Fruit fly (Drosophila melanogaster) whole organism, embryonic: ENCODE results near the gene loaf.
A peak's percentile ranks its signal among the peaks of the same experiment; 100 is the strongest.

Experiments
- Asciz ChIP-seq: fragments of 200-800 bp; sonication (Bioruptor generic); optimal IDR thresholded peaks from 2 replicates; lab custom pipeline; 2017; ENCODE audit warnings: missing biosample characterization, mild to moderate bottlenecking, missing genetic modification characterization, missing genetic modification reagents
- B-H1 ChIP-seq: fragments of 200-800 bp; sonication (Bioruptor generic); IDR thresholded peaks from 3 replicates; pipeline ENCODE4 v1.3.6; 2022; ENCODE audit warnings: missing biosample characterization, missing genetic modification characterization
- CG10321 ChIP-seq: fragments of 200-800 bp; sonication (Bioruptor generic); IDR thresholded peaks from 2 replicates; pipeline ENCODE4 v1.3.6; 2022; ENCODE audit warnings: missing biosample characterization, missing genetic modification characterization
- CG10979 ChIP-seq: fragments of 200-800 bp; sonication (Bioruptor generic); optimal IDR thresholded peaks from 2 replicates; lab custom pipeline; 2018; ENCODE audit warnings: missing biosample characterization, mild to moderate bottlenecking, missing genetic modification characterization, moderate library complexity
- CG11456 ChIP-seq: fragments of 200-800 bp; sonication (Bioruptor generic); IDR thresholded peaks from 3 replicates; pipeline ENCODE4 v1.3.6; 2022; ENCODE audit warnings: missing biosample characterization, missing genetic modification characterization
- CG1233 ChIP-seq: fragments of 200-800 bp; sonication (Bioruptor generic); optimal IDR thresholded peaks from 4 replicates; lab custom pipeline; 2018; ENCODE audit warnings: missing biosample characterization, mild to moderate bottlenecking, missing genetic modification characterization
- CG12942 ChIP-seq: fragments of 200-800 bp; sonication (Bioruptor generic); optimal IDR thresholded peaks from 3 replicates; lab custom pipeline; 2016; ENCODE audit warnings: missing biosample characterization, missing genetic modification characterization
- CG13296 ChIP-seq: fragments of 200-800 bp; sonication (Bioruptor generic); optimal IDR thresholded peaks from 3 replicates; lab custom pipeline; 2018; ENCODE audit warnings: missing biosample characterization, mild to moderate bottlenecking, missing genetic modification characterization
- CG13624 ChIP-seq: fragments of 200-800 bp; sonication (Bioruptor generic); optimal IDR thresholded peaks from 2 replicates; lab custom pipeline; 2016; ENCODE audit warnings: missing biosample characterization, missing genetic modification characterization
- CG14710 ChIP-seq: fragments of 200-800 bp; sonication (Bioruptor generic); optimal IDR thresholded peaks from 3 replicates; lab custom pipeline; 2019; ENCODE audit warnings: missing biosample characterization, mild to moderate bottlenecking, missing genetic modification characterization, moderate library complexity
- CG16779 ChIP-seq: fragments of 200-800 bp; sonication (Bioruptor generic); IDR thresholded peaks from 2 replicates; pipeline ENCODE4 v1.3.6; 2022; ENCODE audit warnings: missing biosample characterization, missing genetic modification characterization
- CG2116 ChIP-seq: fragments of 200-800 bp; sonication (Bioruptor generic); optimal IDR thresholded peaks from 3 replicates; lab custom pipeline; 2018; ENCODE audit warnings: missing biosample characterization, mild to moderate bottlenecking, missing genetic modification characterization
- CG2678 ChIP-seq: fragments of 200-800 bp; sonication (Bioruptor generic); optimal IDR thresholded peaks from 3 replicates; lab custom pipeline; 2019; ENCODE audit warnings: missing biosample characterization, mild to moderate bottlenecking, missing genetic modification characterization, moderate library complexity
- CG3065 ChIP-seq: fragments of 200-800 bp; sonication (Bioruptor generic); optimal IDR thresholded peaks from 2 replicates; lab custom pipeline; 2016; ENCODE audit warnings: missing biosample characterization, missing genetic modification characterization
- CG33557 ChIP-seq: fragments of 200-800 bp; sonication (Bioruptor generic); optimal IDR thresholded peaks from 2 replicates; lab custom pipeline; 2019; ENCODE audit warnings: missing biosample characterization, mild to moderate bottlenecking, missing genetic modification characterization, moderate library complexity
- CG42726 ChIP-seq: fragments of 200-800 bp; sonication (Bioruptor generic); IDR thresholded peaks from 2 replicates; pipeline ENCODE4 v1.3.6; 2022; ENCODE audit warnings: missing biosample characterization, missing genetic modification characterization; ENCODE audit not compliant: partially characterized antibody
- CG6175 ChIP-seq: fragments of 200-800 bp; sonication (Bioruptor generic); IDR thresholded peaks from 3 replicates; pipeline ENCODE4 v1.3.6; 2022; ENCODE audit warnings: missing biosample characterization, missing genetic modification characterization
- CG7556 ChIP-seq: fragments of 200-800 bp; sonication (Bioruptor generic); optimal IDR thresholded peaks from 2 replicates; lab custom pipeline; 2017; ENCODE audit warnings: missing biosample characterization, mild to moderate bottlenecking, missing genetic modification characterization
- CG8388 ChIP-seq: fragments of 200-800 bp; sonication (Bioruptor generic); optimal IDR thresholded peaks from 2 replicates; lab custom pipeline; 2019; ENCODE audit warnings: missing biosample characterization, mild to moderate bottlenecking, missing genetic modification characterization, moderate library complexity
- CG8924 ChIP-seq: fragments of 200-800 bp; optimal IDR thresholded peaks from 3 replicates; lab custom pipeline; 2019; ENCODE audit warnings: missing biosample characterization, mild to moderate bottlenecking, missing genetic modification characterization, moderate library complexity
- Dp ChIP-seq: fragments of 200-800 bp; sonication (Bioruptor generic); optimal IDR thresholded peaks from 2 replicates; lab custom pipeline; 2018; ENCODE audit warnings: missing biosample characterization, mild to moderate bottlenecking, missing genetic modification characterization, moderate library complexity
- Fer1 ChIP-seq: fragments of 200-800 bp; sonication (Bioruptor generic); optimal IDR thresholded peaks from 2 replicates; lab custom pipeline; 2017; ENCODE audit warnings: missing biosample characterization, mild to moderate bottlenecking, missing genetic modification characterization
- HLHmδ ChIP-seq: fragments of 200-800 bp; sonication (Bioruptor generic); optimal IDR thresholded peaks from 2 replicates; lab custom pipeline; 2018; ENCODE audit warnings: missing biosample characterization, mild to moderate bottlenecking, missing genetic modification characterization, moderate library complexity
- MBD-R2 ChIP-seq: fragments of 200-800 bp; sonication (Bioruptor generic); IDR thresholded peaks from 2 replicates; pipeline ENCODE4 v1.3.6; 2022; ENCODE audit warnings: missing biosample characterization, missing genetic modification characterization
- MESR4 ChIP-seq: fragments of 200-800 bp; sonication (Bioruptor generic); optimal IDR thresholded peaks from 2 replicates; lab custom pipeline; 2018; ENCODE audit warnings: missing biosample characterization, mild to moderate bottlenecking, missing genetic modification characterization, moderate library complexity
- Med ChIP-seq: fragments of 200-800 bp; sonication (Bioruptor generic); peaks from one replicate; lab custom pipeline; 2016; ENCODE audit warnings: missing biosample characterization, missing genetic modification characterization, mild to moderate bottlenecking, inconsistent platforms, moderate library complexity
- NC2β ChIP-seq: fragments of 200-800 bp; sonication (Bioruptor generic); optimal IDR thresholded peaks from 2 replicates; lab custom pipeline; 2016; ENCODE audit warnings: missing biosample characterization, missing genetic modification characterization
- Nf-YA ChIP-seq: fragments of 200-800 bp; sonication (Bioruptor generic); IDR thresholded peaks from 2 replicates; pipeline ENCODE4 v1.3.6; 2022; ENCODE audit warnings: missing biosample characterization, missing genetic modification characterization
- Trl ChIP-seq, 3 experiments: fragments of >200 bp in 2 of 3; fragments of 200-800 bp in 1 of 3; sonication (Bioruptor generic) in 1 of 3; optimal IDR thresholded peaks; 2 replicates in 1 of 3; 3 replicates in 2 of 3; lab custom pipeline; 2016 to 2017; ENCODE audit warnings: missing biosample characterization in 1 of 3, missing genetic modification characterization in 1 of 3
- ac ChIP-seq: fragments of 200-800 bp; sonication (Bioruptor generic); optimal IDR thresholded peaks from 3 replicates; lab custom pipeline; 2017; ENCODE audit warnings: missing biosample characterization, mild to moderate bottlenecking, missing genetic modification characterization
- ara ChIP-seq: fragments of 200-800 bp; sonication (Bioruptor generic); IDR thresholded peaks from 2 replicates; pipeline ENCODE4 v1.3.6; 2022; ENCODE audit warnings: missing biosample characterization, missing genetic modification characterization
- ftz-f1 ChIP-seq: fragments of 200-800 bp; sonication (Bioruptor generic); optimal IDR thresholded peaks from 2 replicates; lab custom pipeline; 2016; ENCODE audit warnings: missing biosample characterization, missing genetic modification characterization
- fu2 ChIP-seq: fragments of 200-800 bp; sonication (Bioruptor generic); optimal IDR thresholded peaks from 2 replicates; lab custom pipeline; 2016; ENCODE audit warnings: missing biosample characterization, missing genetic modification characterization
- grn ChIP-seq: fragments of 200-800 bp; sonication (Bioruptor generic); optimal IDR thresholded peaks from 3 replicates; lab custom pipeline; 2017; ENCODE audit warnings: missing biosample characterization, missing genetic modification characterization
- jigr1 ChIP-seq: fragments of 200-800 bp; sonication (Bioruptor generic); IDR thresholded peaks from 3 replicates; pipeline ENCODE4 v1.3.6; 2022; ENCODE audit warnings: missing biosample characterization, missing genetic modification characterization
- lbe ChIP-seq: fragments of 200-800 bp; sonication (Bioruptor generic); optimal IDR thresholded peaks from 2 replicates; lab custom pipeline; 2016; ENCODE audit warnings: missing biosample characterization, mild to moderate bottlenecking, missing genetic modification characterization
- maf-S ChIP-seq: fragments of 200-800 bp; sonication (Bioruptor generic); optimal IDR thresholded peaks from 2 replicates; lab custom pipeline; 2016; ENCODE audit warnings: missing biosample characterization, missing genetic modification characterization
- otp ChIP-seq: fragments of 200-800 bp; sonication (Bioruptor generic); IDR thresholded peaks from 3 replicates; pipeline ENCODE4, ENCODE4 v1.3.6; 2022; ENCODE audit warnings: missing biosample characterization, missing genetic modification characterization
- pan ChIP-seq, 4 experiments: fragments of >200 bp in 3 of 4; fragments of 200-800 bp in 1 of 4; sonication (Bioruptor generic) in 1 of 4; optimal IDR thresholded peaks in 3 of 4; IDR thresholded peaks in 1 of 4; 2 replicates each; pipeline versions ENCODE4 v1.3.6 to Lab custom; 2017 to 2022; ENCODE audit warnings: missing biosample characterization in 2 of 4, missing genetic modification characterization in 2 of 4, mixed read lengths in 1 of 4
- pho ChIP-seq: fragments of 200-800 bp; sonication (Bioruptor generic); optimal IDR thresholded peaks from 2 replicates; lab custom pipeline; 2016; ENCODE audit warnings: missing biosample characterization, missing genetic modification characterization
- psq ChIP-seq: fragments of 200-800 bp; sonication (Bioruptor generic); optimal IDR thresholded peaks from 2 replicates; lab custom pipeline; 2017; ENCODE audit warnings: missing biosample characterization, missing genetic modification characterization
- pzg ChIP-seq: fragments of 200-800 bp; sonication (Bioruptor generic); optimal IDR thresholded peaks from 3 replicates; lab custom pipeline; 2018; ENCODE audit warnings: missing biosample characterization, mild to moderate bottlenecking, missing genetic modification characterization, moderate library complexity
- run ChIP-seq: fragments of 200-800 bp; sonication (Bioruptor generic); optimal IDR thresholded peaks from 3 replicates; lab custom pipeline; 2018; ENCODE audit warnings: missing biosample characterization, mild to moderate bottlenecking, missing genetic modification characterization
- stwl ChIP-seq: fragments of 200-800 bp; sonication (Bioruptor generic); optimal IDR thresholded peaks from 3 replicates; lab custom pipeline; 2018; ENCODE audit warnings: missing biosample characterization, mild to moderate bottlenecking, missing genetic modification characterization, moderate library complexity

Gene loaf

dm6 chr3L:11793233-11793800 is 27.3 kb upstream of the loaf start, which contains the start of the genes twy and CG10907 (continued):
- TF ChIP-seq pho (GFP tag; lab: Kevin White, UChicago) (no peak), CG1233 (GFP tag; lab: Kevin White, UChicago) (no peak), fu2 (GFP tag; lab: Kevin White, UChicago) (no peak), grn (GFP tag; lab: Kevin White, UChicago) (no peak), MESR4 (GFP tag; lab: Kevin White, UChicago) (peak; percentile 18), CG33557 (GFP tag; lab: Kevin White, UChicago) (no peak), Asciz (GFP tag; lab: Kevin White, UChicago) (no peak), jigr1 (GFP tag; lab: Robert Waterston, UW) (no peak), CG3065 (GFP tag; lab: Kevin White, UChicago) (no peak), Med (peak; percentile 30), pzg (GFP tag; lab: Kevin White, UChicago) (peak; percentile 17), CG11456 (GFP tag; lab: Robert Waterston, UW) (no peak), CG6175 (no peak), CG12942 (no peak), ac (no peak), CG10979 (tag; lab: Kevin White, UChicago) (no peak), ftz-f1 (GFP tag; lab: Kevin White, UChicago) (no peak), Trl (optimal IDR thresholded peaks at IDR 0.05; lab: Kevin White, UChicago) (no peak), Trl (GFP tag; optimal IDR thresholded peaks at IDR 0.05; lab: Kevin White, UChicago) (no peak), HLHmδ (GFP tag; lab: Kevin White, UChicago) (no peak), otp (GFP tag; lab: Robert Waterston, UW) (no peak), B-H1 (GFP tag; lab: Robert Waterston, UW) (no peak), CG16779 (GFP tag; lab: Robert Waterston, UW) (no peak), maf-S (no peak), CG8388 (GFP tag; lab: Kevin White, UChicago) (no peak), Nf-YA (GFP tag; lab: Robert Waterston, UW) (no peak), CG2678 (tag; lab: Kevin White, UChicago) (no peak), run (no peak), CG13296 (GFP tag; lab: Kevin White, UChicago) (no peak), Fer1 (no peak), CG10321 (GFP tag; lab: Robert Waterston, UW) (no peak), MBD-R2 (GFP tag; lab: Robert Waterston, UW) (peak; percentile 67; the same call in 1 of the 2 replicates), Dp (GFP tag; lab: Kevin White, UChicago) (peak; percentile 40), lbe (GFP tag; lab: Kevin White, UChicago) (no peak), CG2116 (GFP tag; lab: Kevin White, UChicago) (no peak), ara (no peak), NC2β (GFP tag; lab: Kevin White, UChicago) (no peak), psq (no peak), CG7556 (GFP tag; lab: Kevin White, UChicago) (no peak), CG14710 (peak; percentile 10), CG13624 (no peak), stwl (peak; percentile 15), CG8924 (tag; lab: Kevin White, UChicago) (no peak), CG42726 (no peak), pan (optimal IDR thresholded peaks at IDR 0.05; lab: Kevin White, UChicago) (no peak), pan (GFP tag; optimal IDR thresholded peaks at IDR 0.05 in 1 of 2, IDR thresholded peaks at IDR 0.05 in 1 of 2) (no peak)
- TF ChIP-seq, all 482 proteins: peak for 15
